Worm (Caenorhabditis elegans): ENCODE data around the gene kat-1.

kat-1 gene

DNA sequence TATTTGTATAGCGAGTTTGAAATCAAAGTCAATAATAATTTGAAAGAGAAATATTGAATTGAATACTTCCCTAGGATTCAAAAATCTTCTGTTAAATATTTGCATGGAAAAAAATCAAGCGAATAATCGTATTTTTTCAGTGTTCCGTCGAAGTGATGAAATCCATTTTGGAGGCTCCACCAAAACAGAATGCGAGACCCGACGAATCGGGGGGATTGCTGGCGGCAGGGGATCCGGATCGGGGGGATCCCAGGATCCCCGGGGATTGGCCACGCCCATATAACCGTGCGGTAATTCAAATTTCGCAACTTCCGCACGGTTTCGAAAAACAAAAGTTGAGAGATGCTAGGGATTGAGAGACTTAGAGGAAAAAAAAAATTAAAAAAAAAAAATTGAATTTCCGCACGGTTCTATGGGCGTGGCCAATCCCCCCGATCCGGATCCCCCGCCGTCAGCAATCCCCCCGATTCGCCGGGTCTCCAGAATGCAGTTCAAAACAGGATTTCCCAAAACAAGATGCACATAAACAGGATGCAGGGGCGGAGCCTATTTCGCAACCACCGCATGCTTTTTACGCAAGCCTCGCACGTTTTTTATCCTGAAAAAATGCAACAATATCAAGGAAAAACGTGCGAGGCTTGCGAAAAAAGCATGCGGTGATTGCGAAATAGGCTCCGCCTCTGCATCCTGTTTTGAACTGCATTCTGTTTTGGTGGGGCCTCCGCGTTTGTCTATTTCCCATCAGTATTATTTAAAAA, 49.2 kb downstream of the kat-1 start, which contains the start of gene F10E7.11:
Gene F10E7.11, minus strand, starts transcription at position 232 of the 758 bp plus-strand sequence.
- TF ChIP-seq lin-15B (tag; optimal IDR thresholded peaks at IDR 0.05) (peak; percentile 2), nhr-28 (tag; optimal IDR thresholded peaks at IDR 0.05) (no peak), nfya-1 (tag; optimal IDR thresholded peaks at IDR 0.05; ENCODE audit: insufficient read depth) (peak; percentile 11)

Data from whole organism, L3 larva.